Fruit fly (Drosophila melanogaster) whole organism: ENCODE data around the gene hb.

Source experiments
- Dll ChIP-seq: fragments of >200 bp; optimal IDR thresholded peaks from 2 replicates; lab custom pipeline; 2017
- EcR ChIP-seq, 2 experiments: fragments of >200 bp; optimal IDR thresholded peaks; 2 replicates each; lab custom pipeline; 2017; ENCODE audit warnings: missing biosample characterization in 2 of 2, missing genetic modification characterization in 2 of 2, missing genetic modification reagents in 2 of 2
- usp ChIP-seq: fragments of >200 bp; optimal IDR thresholded peaks from 2 replicates; lab custom pipeline; 2017; ENCODE audit warnings: missing biosample characterization, missing genetic modification characterization, mixed read lengths

DNA sequence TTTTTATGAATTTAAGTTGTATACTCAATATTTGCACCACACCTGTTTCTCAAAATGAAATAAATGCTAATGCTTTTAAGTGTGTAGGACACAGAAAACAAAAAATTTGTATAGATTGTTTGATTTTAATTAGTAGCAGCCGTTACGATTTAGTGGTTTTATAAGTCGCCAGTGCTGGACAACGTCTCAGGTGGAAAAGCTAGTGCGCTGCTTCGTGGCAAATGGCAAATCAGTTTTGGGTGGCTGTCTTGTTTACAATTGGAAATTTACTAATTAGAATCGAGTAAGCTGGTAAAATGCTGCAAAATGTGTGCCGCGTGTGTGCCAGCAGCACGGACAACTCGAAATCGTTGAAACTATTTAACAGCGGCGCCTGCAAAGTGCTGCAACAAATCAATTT, 29.0 kb upstream of the hb start, which contains the start of gene CG8159:
- no peak for TF ChIP-seq EcR (GFP tag; optimal IDR thresholded peaks at IDR 0.05; lab: Kevin White, UChicago)
- no peak for TF ChIP-seq usp
- no peak for TF ChIP-seq Dll (lab: Kevin White, UChicago)
